Worm (Caenorhabditis elegans): ENCODE measurements around the gene F46B3.23.
"Not testable (repeated sequence)": the region's sequence is repeated elsewhere in the genome, so short reads cannot be mapped to it uniquely, and the experiment has no call there.

The F46B3.23 gene

DNA sequence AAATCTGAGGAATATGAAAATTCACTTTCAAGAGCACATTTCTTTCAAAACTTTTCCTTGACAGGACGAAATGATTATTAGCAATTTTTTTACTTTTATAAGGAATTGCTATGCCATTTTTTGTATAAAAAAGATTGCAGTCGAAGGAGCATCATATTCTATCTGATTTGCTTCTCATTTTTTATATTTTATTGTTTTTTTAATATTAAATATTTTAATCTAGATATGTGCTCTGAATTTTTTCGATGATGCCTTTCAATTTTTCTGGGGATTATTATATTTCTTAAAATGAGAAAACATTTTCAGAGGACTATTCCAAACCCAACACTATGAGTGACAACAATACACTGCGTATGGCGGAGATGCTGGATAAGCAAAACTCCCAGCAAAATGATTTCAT lies 42.5 kb downstream of the F46B3.23 start, which contains the start of gene F26F2.13:
Gene F26F2.13 (plus strand): TSS at position 301 of the 400 bp plus-strand sequence.
- not testable (repeated sequence) for TF ChIP-seq C08G9.2 (tag; optimal IDR thresholded peaks at IDR 0.05); pag-3 (tag; optimal IDR thresholded peaks at IDR 0.05; ENCODE audit: borderline replicate concordance); dmd-4 (tag; optimal IDR thresholded peaks at IDR 0.05; ENCODE audit: borderline replicate concordance)

DNA sequence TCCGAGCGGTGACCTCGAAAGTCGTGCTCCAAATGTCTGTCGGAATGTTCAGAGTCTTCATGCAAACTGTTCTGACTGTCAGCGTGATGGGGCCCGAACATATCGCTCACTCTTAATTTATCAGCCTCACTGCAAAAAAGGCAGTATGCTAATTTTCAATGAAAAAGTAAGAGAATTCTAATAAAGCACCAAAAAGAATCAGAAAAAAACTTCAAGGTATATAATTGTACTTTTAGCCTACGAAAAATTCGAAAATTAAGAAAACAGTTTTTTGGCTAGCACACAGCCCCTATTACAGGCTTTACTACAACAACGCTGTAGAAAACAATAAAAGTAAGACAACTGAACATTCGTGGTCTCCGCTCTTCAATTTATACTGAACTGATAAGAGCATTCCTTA lies 44.7 kb downstream of the F46B3.23 start, which contains the start of gene F26F2.1:
Gene F26F2.1 (minus strand): TSS at position 101 of the 400 bp plus-strand sequence.
- TF ChIP-seq rnt-1 (tag; optimal IDR thresholded peaks at IDR 0.05) (no peak), ref-2 (tag; optimal IDR thresholded peaks at IDR 0.05) (no peak), ama-1 (optimal IDR thresholded peaks at IDR 0.05) (no peak), K02D7.2 (tag; optimal IDR thresholded peaks at IDR 0.05) (no peak), C38D4.7 (GFP tag; optimal IDR thresholded peaks at IDR 0.05) (no peak), lin-11 (tag; optimal IDR thresholded peaks at IDR 0.05) (no peak), ceh-19 (GFP tag; optimal IDR thresholded peaks at IDR 0.05) (no peak), tbx-7 (tag; optimal IDR thresholded peaks at IDR 0.05) (no peak), T23F11.4 (GFP tag; optimal IDR thresholded peaks at IDR 0.05) (no peak), hlh-30 (tag; optimal IDR thresholded peaks at IDR 0.05; ENCODE audit: insufficient read depth) (no peak), lim-6 (tag; optimal IDR thresholded peaks at IDR 0.05) (no peak), unc-55 (GFP tag; optimal IDR thresholded peaks at IDR 0.05) (no peak), ttx-3 (tag; optimal IDR thresholded peaks at IDR 0.05) (no peak), che-1 (tag; optimal IDR thresholded peaks at IDR 0.05) (no peak), sox-2 (GFP tag; IDR thresholded peaks at IDR 0.05) (no peak)

DNA sequence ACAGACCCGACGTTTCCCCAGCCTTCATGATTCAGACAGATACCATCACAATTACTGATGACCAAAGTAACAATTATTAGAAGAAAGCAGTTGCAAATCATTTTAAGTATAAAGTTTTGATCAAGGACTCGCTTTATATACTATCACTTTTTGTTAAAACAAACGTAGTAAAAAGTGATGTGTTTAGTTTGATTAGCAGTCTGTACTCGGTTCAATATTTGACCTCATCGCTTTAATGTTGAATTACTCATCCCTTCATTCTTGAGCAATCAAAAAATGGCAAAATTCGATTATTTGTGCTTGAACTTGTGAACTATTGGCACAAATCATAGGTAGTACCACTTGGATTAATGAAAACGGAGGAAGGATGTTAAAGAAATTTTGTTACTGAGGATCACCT lies 48.2 kb downstream of the F46B3.23 start, which contains the start of gene abf-4:
Gene abf-4 (minus strand): TSS at position 101 of the 400 bp plus-strand sequence.
- TF ChIP-seq syd-9 (tag; optimal IDR thresholded peaks at IDR 0.05) (no peak), ceh-9 (tag; optimal IDR thresholded peaks at IDR 0.05) (no peak)

Measured in whole organism, late embryonic.